Fruit fly (Drosophila melanogaster): ENCODE data around the gene CG5050.

Gene CG5050

dm6 chr2L:17450505-17451415 is 2.0 kb upstream of the CG5050 start (continued):
- TF ChIP-seq Eip93F (GFP tag; optimal IDR thresholded peaks at IDR 0.05) (no peak), Hr38 (GFP tag; optimal IDR thresholded peaks at IDR 0.05) (no peak), vri (GFP tag; optimal IDR thresholded peaks at IDR 0.05) (peak; percentile 31), CG15336 (GFP tag; IDR thresholded peaks at IDR 0.05) (no peak; the same call in 1 of the 2 replicates), cyc (GFP tag; optimal IDR thresholded peaks at IDR 0.05) (peak; percentile 65), lz (GFP tag; optimal IDR thresholded peaks at IDR 0.05) (peak; percentile 74), dsx (GFP tag; optimal IDR thresholded peaks at IDR 0.05; ENCODE audit: poor library complexity, severe bottlenecking) (no peak), dac (GFP tag; optimal IDR thresholded peaks at IDR 0.05) (no peak), CG9139 (GFP tag; optimal IDR thresholded peaks at IDR 0.05) (no peak), Eip75B (GFP tag; optimal IDR thresholded peaks at IDR 0.05) (peak; percentile 78), Hr39 (GFP tag; optimal IDR thresholded peaks at IDR 0.05) (peak; percentile 72), spab (GFP tag; optimal IDR thresholded peaks at IDR 0.05) (peak; percentile 52), achi (GFP tag; optimal IDR thresholded peaks at IDR 0.05) (peak; percentile 72), Ets96B (tag; optimal IDR thresholded peaks at IDR 0.05) (peak; percentile 62), CG11294 (GFP tag; IDR thresholded peaks at IDR 0.05) (no peak; the same call in 1 of the 2 replicates), Sox14 (GFP tag; optimal IDR thresholded peaks at IDR 0.05) (peak; percentile 76), Eip78C (GFP tag) (peak; percentile 96), CG7368 (GFP tag; optimal IDR thresholded peaks at IDR 0.05) (peak; percentile 65), CG3032 (tag; optimal IDR thresholded peaks at IDR 0.05) (peak; percentile 63)

DNA sequence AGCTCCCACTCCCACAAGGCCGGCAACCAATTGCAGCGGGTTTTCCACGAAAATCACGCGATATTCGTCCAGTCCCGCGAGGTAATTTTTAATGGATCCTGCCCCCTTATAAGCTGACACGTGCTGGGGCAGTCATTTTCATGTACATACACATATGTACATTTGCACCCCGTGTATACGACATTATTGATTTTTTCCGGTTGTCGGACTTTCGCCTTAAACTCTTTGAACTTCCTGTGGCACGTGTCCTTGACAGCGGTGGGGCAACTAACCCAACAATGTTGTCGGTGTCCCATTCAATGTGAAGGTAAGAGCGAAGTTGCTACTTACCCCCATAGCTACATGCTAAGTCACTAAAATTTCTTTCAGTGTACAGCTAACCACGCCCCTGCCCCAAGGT is 640 bp upstream of the CG5050 start:
- TF ChIP-seq svp (GFP tag) (peak; percentile 62), CG6792 (GFP tag; optimal IDR thresholded peaks at IDR 0.05) (no peak)

DNA sequence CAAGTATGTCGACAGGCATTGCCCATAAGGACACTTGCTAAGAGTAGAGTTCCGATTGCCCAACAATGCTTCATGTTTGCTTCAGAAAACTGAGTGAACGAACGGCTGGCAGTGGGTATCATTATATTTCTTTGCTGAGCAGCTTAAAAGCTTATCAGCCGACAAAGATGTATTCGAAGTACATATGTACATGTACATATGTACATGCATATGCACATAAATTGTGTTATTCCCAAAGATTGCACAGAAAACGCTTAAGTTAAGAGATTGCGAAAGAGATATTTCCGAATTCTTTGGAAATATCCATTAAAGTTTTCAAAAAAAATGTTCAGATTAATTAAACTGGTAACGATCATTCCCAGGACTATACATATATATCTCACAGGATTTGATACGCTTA is 3.1 kb downstream of the CG5050 start, which contains the start of gene SPH93:
Gene SPH93, minus strand, starts transcription at position 101 of the 400 bp plus-strand sequence.
- peak; percentile 40 for TF ChIP-seq Eip78C (GFP tag)
- no peak for TF ChIP-seq eg (GFP tag; IDR thresholded peaks at IDR 0.05)
- no peak for TF ChIP-seq dsx (GFP tag; optimal IDR thresholded peaks at IDR 0.05; ENCODE audit: poor library complexity, severe bottlenecking)

DNA sequence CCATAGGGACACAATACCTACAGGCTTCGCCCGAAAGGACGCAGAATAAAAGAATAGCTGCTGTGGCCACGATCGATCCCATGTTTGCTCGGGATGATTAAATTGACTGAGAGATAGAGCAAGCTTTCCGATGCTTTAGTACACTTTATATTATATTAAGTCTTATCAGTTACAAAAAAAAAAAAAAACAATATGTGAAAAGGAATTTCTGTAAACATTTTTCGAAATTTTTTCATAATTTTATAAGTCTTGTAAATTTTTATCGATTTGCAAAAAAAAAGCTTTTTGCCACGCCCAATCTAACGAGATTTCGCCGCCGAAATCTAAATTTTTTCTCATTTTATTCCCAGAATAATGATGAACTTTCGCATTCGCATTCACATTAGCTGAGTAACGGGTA is 5.2 kb downstream of the CG5050 start, which contains the start of gene CG18563:
Gene CG18563, minus strand, starts transcription at position 101 of the 400 bp plus-strand sequence.
- TF ChIP-seq Eip78C (GFP tag) (peak; percentile 23), Lpt (GFP tag; optimal IDR thresholded peaks at IDR 0.05) (no peak)

DNA sequence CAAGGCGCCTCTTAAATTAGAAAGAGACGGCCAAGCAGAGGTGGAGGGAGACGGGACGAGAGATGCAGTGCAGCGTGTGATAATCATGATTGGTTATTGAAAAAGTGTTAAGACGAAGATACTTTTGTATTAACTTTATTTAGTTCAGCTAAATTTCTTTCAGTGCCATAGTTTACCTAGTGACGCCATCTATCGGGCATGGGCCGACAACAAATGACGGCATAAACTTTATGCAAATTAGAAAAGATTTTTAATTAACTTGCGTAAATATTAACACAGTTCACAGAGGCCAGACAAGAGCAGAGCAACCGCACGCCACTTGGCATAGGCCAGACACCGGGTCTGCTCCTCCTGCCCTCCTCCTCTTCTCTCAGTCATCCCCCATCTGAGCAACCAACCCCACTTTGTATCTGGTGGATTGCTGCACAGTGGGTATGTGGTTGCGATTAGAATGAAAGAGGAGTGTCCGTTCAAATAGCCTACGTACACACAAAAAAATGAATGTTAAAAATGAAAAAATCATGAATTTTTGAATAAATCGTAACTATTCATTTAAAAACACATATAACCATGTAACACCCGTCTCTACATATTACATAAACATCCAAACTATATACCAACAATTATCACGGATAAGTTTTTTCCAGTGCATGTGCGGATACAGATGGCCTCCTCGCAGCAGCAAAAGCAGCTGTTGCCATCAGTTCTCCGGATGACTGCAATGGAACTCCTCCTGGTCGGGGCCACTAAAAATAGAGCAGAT is 13.4 kb downstream of the CG5050 start:
- TF ChIP-seq CG11902 (GFP tag; optimal IDR thresholded peaks at IDR 0.05) (peak; percentile 45), CG6792 (GFP tag; optimal IDR thresholded peaks at IDR 0.05) (peak; percentile 71), net (GFP tag; optimal IDR thresholded peaks at IDR 0.05) (peak; percentile 91), spab (GFP tag; optimal IDR thresholded peaks at IDR 0.05) (peak; percentile 64), Eip78C (GFP tag) (peak; percentile 94), fd85E (GFP tag; optimal IDR thresholded peaks at IDR 0.05) (no peak), lz (GFP tag; optimal IDR thresholded peaks at IDR 0.05) (peak; percentile 54), CG10669 (GFP tag; optimal IDR thresholded peaks at IDR 0.05) (peak; percentile 74), CG8119 (GFP tag; IDR thresholded peaks at IDR 0.05) (peak; percentile 88), dsx (GFP tag; optimal IDR thresholded peaks at IDR 0.05; ENCODE audit: poor library complexity, severe bottlenecking) (peak; percentile 71), CG3919 (GFP tag; optimal IDR thresholded peaks at IDR 0.05) (peak; percentile 84), CG1621 (tag; optimal IDR thresholded peaks at IDR 0.05) (peak; percentile 78), Hr4 (GFP tag; optimal IDR thresholded peaks at IDR 0.05) (peak; percentile 90), Ets96B (tag; optimal IDR thresholded peaks at IDR 0.05) (peak; percentile 84), Gug (GFP tag; IDR thresholded peaks at IDR 0.05) (peak; percentile 82), CG6854 (GFP tag; optimal IDR thresholded peaks at IDR 0.05) (no peak), CG6276 (GFP tag; optimal IDR thresholded peaks at IDR 0.05) (peak; percentile 81), Eip93F (GFP tag; optimal IDR thresholded peaks at IDR 0.05) (no peak), CG10631 (GFP tag; optimal IDR thresholded peaks at IDR 0.05) (peak; percentile 88), Ets21C (GFP tag; optimal IDR thresholded peaks at IDR 0.05) (peak; percentile 22), OdsH (GFP tag; optimal IDR thresholded peaks at IDR 0.05) (peak; percentile 76), cyc (GFP tag; optimal IDR thresholded peaks at IDR 0.05) (peak; percentile 55), Sox102F (GFP tag; optimal IDR thresholded peaks at IDR 0.05) (peak; percentile 52), topi (GFP tag; optimal IDR thresholded peaks at IDR 0.05) (peak; percentile 50), CG6163 (GFP tag; IDR thresholded peaks at IDR 0.05) (peak; percentile 91; the same call in 2 of the 3 replicates), Eip75B (GFP tag; optimal IDR thresholded peaks at IDR 0.05) (peak; percentile 79)

Measured in whole organism, prepupa.